Worm (Caenorhabditis elegans): Measurements from ENCODE around the gene nhr-94.

- TF ChIP-seq egrh-3 (GFP tag; IDR thresholded peaks at IDR 0.05) (no peak), ztf-25 (GFP tag; IDR thresholded peaks at IDR 0.05) (no peak), B0035.1 (tag; optimal IDR thresholded peaks at IDR 0.05) (no peak), lin-40 (tag; optimal IDR thresholded peaks at IDR 0.05) (no peak), madf-8 (GFP tag; conservative IDR thresholded peaks at IDR 0.05) (no peak), rec-8 (tag; optimal IDR thresholded peaks at IDR 0.05) (no peak), F49E8.2 (tag; optimal IDR thresholded peaks at IDR 0.05; ENCODE audit: insufficient read depth) (no peak), ztf-28 (GFP tag; IDR thresholded peaks at IDR 0.05) (no peak), snpc-1.3 (tag; optimal IDR thresholded peaks at IDR 0.05; ENCODE audit: insufficient read depth) (no peak), rpc-1 (optimal IDR thresholded peaks at IDR 0.05) (no peak), rpc-1 (tag; optimal IDR thresholded peaks at IDR 0.05) (no peak), F52B5.7 (tag; optimal IDR thresholded peaks at IDR 0.05) (no peak), ama-1 (optimal IDR thresholded peaks at IDR 0.05) (no peak), ama-1 (GFP tag; optimal IDR thresholded peaks at IDR 0.05) (no peak), ets-4 (GFP tag; optimal IDR thresholded peaks at IDR 0.05) (no peak), dpl-1 (GFP tag; optimal IDR thresholded peaks at IDR 0.05) (no peak)
Measured at ce11 chrV:7635469-7635868, 50.7 kb downstream of the nhr-94 start, which contains the start of gene srd-29.

All from whole organism, young adult.